Worm (Caenorhabditis elegans) whole organism, late embryonic: ENCODE measurements around the gene F46B6.12.

ENCODE experiments used
- F13H6.1 ChIP-seq: sonication (generic microtip); optimal IDR thresholded peaks from 2 replicates; lab custom pipeline; 2016; ENCODE audit warnings: missing genetic modification characterization, missing compliant biosample characterization
- K09A11.1 ChIP-seq: sonication (generic microtip); optimal IDR thresholded peaks from 2 replicates; lab custom pipeline; 2017; ENCODE audit warnings: antibody characterized with exemption, mild to moderate bottlenecking, missing genetic modification characterization, missing compliant biosample characterization; ENCODE audit not compliant: insufficient read depth
- T23F11.4 ChIP-seq: fragments of 200-800 bp; sonication (Bioruptor generic); optimal IDR thresholded peaks from 2 replicates; lab custom pipeline; 2018; ENCODE audit warnings: mild to moderate bottlenecking, missing genetic modification characterization, missing compliant biosample characterization
- ahr-1 ChIP-seq: sonication (generic microtip); optimal IDR thresholded peaks from 2 replicates; lab custom pipeline; 2016; ENCODE audit warnings: missing genetic modification characterization, missing compliant biosample characterization
- ama-1 ChIP-seq: fragments of 150-350 bp; optimal IDR thresholded peaks from 2 replicates; lab custom pipeline; 2014
- ceh-14 ChIP-seq: sonication (generic microtip); optimal IDR thresholded peaks from 2 replicates; lab custom pipeline; 2016; ENCODE audit warnings: missing genotype, missing genetic modification characterization, missing compliant biosample characterization
- ceh-19 ChIP-seq: fragments of 200-800 bp; sonication (Bioruptor generic); optimal IDR thresholded peaks from 2 replicates; lab custom pipeline; 2018; ENCODE audit warnings: mild to moderate bottlenecking, missing genetic modification characterization, missing compliant biosample characterization
- ceh-22 ChIP-seq: sonication (generic microtip); optimal IDR thresholded peaks from 2 replicates; lab custom pipeline; 2017; ENCODE audit warnings: missing biosample characterization, missing genetic modification characterization
- ceh-30 ChIP-seq: fragments of 150-350 bp; optimal IDR thresholded peaks from 2 replicates; lab custom pipeline; 2014; ENCODE audit warnings: missing biosample characterization, missing genetic modification characterization
- ceh-31 ChIP-seq: sonication (generic microtip); optimal IDR thresholded peaks from 2 replicates; lab custom pipeline; 2016; ENCODE audit warnings: missing genetic modification characterization, missing compliant biosample characterization
- ceh-45 ChIP-seq: fragments of 200-800 bp; sonication (Bioruptor generic); IDR thresholded peaks from 2 replicates; pipeline ENCODE4 v1.3.6; 2022; ENCODE audit warnings: missing genetic modification reagents, missing genetic modification characterization, missing compliant biosample characterization
- ceh-48 ChIP-seq: sonication (generic microtip); optimal IDR thresholded peaks from 2 replicates; lab custom pipeline; 2016; ENCODE audit warnings: missing genetic modification characterization, inconsistent platforms, missing compliant biosample characterization
- ceh-6 ChIP-seq: fragments of 200-800 bp; sonication (Bioruptor generic); optimal IDR thresholded peaks from 2 replicates; lab custom pipeline; 2018; ENCODE audit warnings: mild to moderate bottlenecking, missing genetic modification characterization, missing compliant biosample characterization
- ceh-9 ChIP-seq: sonication (generic microtip); optimal IDR thresholded peaks from 2 replicates; lab custom pipeline; 2016; ENCODE audit warnings: mild to moderate bottlenecking, missing genetic modification characterization, inconsistent platforms, missing compliant biosample characterization
- dmd-4 ChIP-seq: sonication (generic microtip); optimal IDR thresholded peaks from 2 replicates; lab custom pipeline; 2016; ENCODE audit warnings: borderline replicate concordance, missing genetic modification characterization, missing compliant biosample characterization
- dve-1 ChIP-seq: sonication (generic microtip); optimal IDR thresholded peaks from 2 replicates; lab custom pipeline; 2017; ENCODE audit warnings: antibody characterized with exemption, mild to moderate bottlenecking, missing genetic modification characterization, missing compliant biosample characterization
- elt-4 ChIP-seq: sonication (generic microtip); optimal IDR thresholded peaks from 2 replicates; lab custom pipeline; 2016; ENCODE audit warnings: missing genetic modification characterization, missing compliant biosample characterization
- fax-1 ChIP-seq: sonication (generic microtip); optimal IDR thresholded peaks from 2 replicates; lab custom pipeline; 2016; ENCODE audit warnings: missing genotype, missing genetic modification characterization, missing compliant biosample characterization
- gmeb-2 ChIP-seq: sonication (generic microtip); optimal IDR thresholded peaks from 2 replicates; lab custom pipeline; 2016; ENCODE audit warnings: missing genetic modification characterization, inconsistent platforms, missing compliant biosample characterization
- hlh-15 ChIP-seq: sonication (generic microtip); optimal IDR thresholded peaks from 2 replicates; lab custom pipeline; 2016; ENCODE audit warnings: missing genetic modification characterization, missing compliant biosample characterization
- hlh-6 ChIP-seq: sonication (generic microtip); optimal IDR thresholded peaks from 2 replicates; lab custom pipeline; 2016; ENCODE audit warnings: missing genotype, missing genetic modification characterization, missing compliant biosample characterization
- mec-3 ChIP-seq: sonication (generic microtip); optimal IDR thresholded peaks from 2 replicates; lab custom pipeline; 2016; ENCODE audit warnings: borderline replicate concordance, missing genetic modification characterization, missing compliant biosample characterization
- nfya-1 ChIP-seq: sonication (generic microtip); optimal IDR thresholded peaks from 2 replicates; lab custom pipeline; 2017; ENCODE audit warnings: missing genetic modification characterization, mild to moderate bottlenecking, missing compliant biosample characterization, antibody characterized with exemption, moderate library complexity
- nhr-232 ChIP-seq: sonication (generic microtip); optimal IDR thresholded peaks from 2 replicates; lab custom pipeline; 2016; ENCODE audit warnings: missing genetic modification characterization, missing compliant biosample characterization
- npax-4 ChIP-seq: sonication (generic microtip); optimal IDR thresholded peaks from 2 replicates; lab custom pipeline; 2016; ENCODE audit warnings: missing genetic modification characterization, missing compliant biosample characterization
- odd-2 ChIP-seq: sonication (generic microtip); optimal IDR thresholded peaks from 2 replicates; lab custom pipeline; 2017; ENCODE audit warnings: antibody characterized with exemption, mild to moderate bottlenecking, missing genetic modification characterization, missing compliant biosample characterization
- pax-1 ChIP-seq: fragments of 150-350 bp; optimal IDR thresholded peaks from 2 replicates; lab custom pipeline; 2014; ENCODE audit warnings: missing biosample characterization, missing genetic modification characterization
- pha-2 ChIP-seq: sonication (generic microtip); optimal IDR thresholded peaks from 2 replicates; lab custom pipeline; 2017; ENCODE audit warnings: mild to moderate bottlenecking, missing genetic modification characterization, missing compliant biosample characterization
- pqm-1 ChIP-seq: sonication (generic microtip); optimal IDR thresholded peaks from 2 replicates; lab custom pipeline; 2016; ENCODE audit warnings: missing genetic modification characterization, missing compliant biosample characterization
- rnt-1 ChIP-seq: sonication (generic microtip); optimal IDR thresholded peaks from 2 replicates; lab custom pipeline; 2016; ENCODE audit warnings: missing genetic modification characterization, missing compliant biosample characterization
- sdc-2 ChIP-seq: sonication (generic microtip); optimal IDR thresholded peaks from 2 replicates; lab custom pipeline; 2016; ENCODE audit warnings: missing genotype, missing genetic modification characterization, missing compliant biosample characterization
- syd-9 ChIP-seq: sonication (generic microtip); optimal IDR thresholded peaks from 2 replicates; lab custom pipeline; 2016; ENCODE audit warnings: mild to moderate bottlenecking, missing genetic modification characterization, moderate library complexity, missing compliant biosample characterization
- unc-3 ChIP-seq, 2 experiments: fragments of 200-800 bp in 1 of 2; sonication (Bioruptor generic) in 1 of 2; sonication (generic microtip) in 1 of 2; conservative IDR thresholded peaks in 1 of 2; optimal IDR thresholded peaks in 1 of 2; 2 replicates each; pipeline versions ENCODE4 v1.3.6 to Lab custom; 2016 to 2022; ENCODE audit warnings: missing compliant biosample characterization in 2 of 2, missing genetic modification characterization in 2 of 2, missing genetic modification reagents in 1 of 2
- unc-42 ChIP-seq: sonication (generic microtip); optimal IDR thresholded peaks from 2 replicates; lab custom pipeline; 2016; ENCODE audit warnings: missing genotype, missing genetic modification characterization, missing compliant biosample characterization
- unc-55 ChIP-seq: sonication (generic microtip); optimal IDR thresholded peaks from 2 replicates; lab custom pipeline; 2017; ENCODE audit warnings: missing biosample characterization, missing genetic modification reagents, missing genetic modification characterization
- unc-86 ChIP-seq: sonication (generic microtip); optimal IDR thresholded peaks from 2 replicates; lab custom pipeline; 2016; ENCODE audit warnings: missing genetic modification characterization, missing compliant biosample characterization
- zip-5 ChIP-seq: sonication (generic microtip); optimal IDR thresholded peaks from 2 replicates; lab custom pipeline; 2016; ENCODE audit warnings: missing genetic modification characterization, missing compliant biosample characterization

F46B6.12 gene

DNA sequence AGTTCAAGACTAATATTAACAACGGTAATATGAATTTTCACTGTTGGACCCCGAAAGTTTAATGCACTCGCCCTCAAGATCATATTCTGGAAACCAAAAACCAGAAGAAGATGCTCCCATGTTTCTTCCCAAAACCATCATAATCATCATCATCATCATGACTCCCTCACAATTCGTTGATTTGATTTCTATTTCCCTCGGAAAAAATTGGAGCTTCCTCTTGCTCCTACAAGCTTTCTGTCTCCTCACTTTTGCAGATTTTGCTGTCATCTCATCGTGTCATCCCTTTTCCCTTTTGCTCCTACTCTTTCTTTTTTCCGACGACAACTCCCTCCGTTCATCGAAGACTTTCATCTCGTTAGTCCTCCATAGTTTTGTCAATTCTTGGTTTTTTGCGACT is 3.7 kb downstream of the F46B6.12 start, which contains the start of gene F46B6.2:
F46B6.2 (plus strand) TSS at position 316 of the 400 bp plus-strand sequence.
- TF ChIP-seq nhr-232 (no peak), unc-3 (GFP tag; conservative IDR thresholded peaks at IDR 0.05; lab: Robert Waterston, UW) (no peak), unc-3 (tag; optimal IDR thresholded peaks at IDR 0.05; lab: Kevin White, UChicago) (no peak)
- TF ChIP-seq, all 69 proteins: peak for 0

DNA sequence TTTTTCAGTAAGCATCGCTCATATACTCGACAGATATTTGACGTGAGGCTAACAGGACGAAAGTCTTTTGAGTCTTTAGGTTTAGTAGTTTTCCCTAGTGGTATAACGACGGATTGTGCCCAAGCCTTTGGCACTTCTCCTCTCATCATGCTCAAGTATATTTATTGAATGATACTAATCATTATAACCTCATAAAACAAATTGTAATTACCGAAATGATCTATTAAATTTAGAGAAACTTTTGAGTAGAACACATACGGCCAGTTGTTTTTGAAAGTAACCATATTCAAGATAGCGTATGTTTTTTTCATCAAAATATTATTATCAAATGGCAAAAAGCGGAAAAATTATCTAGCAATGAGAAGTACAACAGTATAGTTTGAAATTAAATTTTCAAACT is 4.3 kb downstream of the F46B6.12 start:
- TF ChIP-seq F13H6.1 (tag; lab: Kevin White, UChicago): no peak
- no peak for TF ChIP-seq fax-1 (tag; lab: Kevin White, UChicago)
- no peak for TF ChIP-seq pqm-1 (tag; lab: Kevin White, UChicago)

DNA sequence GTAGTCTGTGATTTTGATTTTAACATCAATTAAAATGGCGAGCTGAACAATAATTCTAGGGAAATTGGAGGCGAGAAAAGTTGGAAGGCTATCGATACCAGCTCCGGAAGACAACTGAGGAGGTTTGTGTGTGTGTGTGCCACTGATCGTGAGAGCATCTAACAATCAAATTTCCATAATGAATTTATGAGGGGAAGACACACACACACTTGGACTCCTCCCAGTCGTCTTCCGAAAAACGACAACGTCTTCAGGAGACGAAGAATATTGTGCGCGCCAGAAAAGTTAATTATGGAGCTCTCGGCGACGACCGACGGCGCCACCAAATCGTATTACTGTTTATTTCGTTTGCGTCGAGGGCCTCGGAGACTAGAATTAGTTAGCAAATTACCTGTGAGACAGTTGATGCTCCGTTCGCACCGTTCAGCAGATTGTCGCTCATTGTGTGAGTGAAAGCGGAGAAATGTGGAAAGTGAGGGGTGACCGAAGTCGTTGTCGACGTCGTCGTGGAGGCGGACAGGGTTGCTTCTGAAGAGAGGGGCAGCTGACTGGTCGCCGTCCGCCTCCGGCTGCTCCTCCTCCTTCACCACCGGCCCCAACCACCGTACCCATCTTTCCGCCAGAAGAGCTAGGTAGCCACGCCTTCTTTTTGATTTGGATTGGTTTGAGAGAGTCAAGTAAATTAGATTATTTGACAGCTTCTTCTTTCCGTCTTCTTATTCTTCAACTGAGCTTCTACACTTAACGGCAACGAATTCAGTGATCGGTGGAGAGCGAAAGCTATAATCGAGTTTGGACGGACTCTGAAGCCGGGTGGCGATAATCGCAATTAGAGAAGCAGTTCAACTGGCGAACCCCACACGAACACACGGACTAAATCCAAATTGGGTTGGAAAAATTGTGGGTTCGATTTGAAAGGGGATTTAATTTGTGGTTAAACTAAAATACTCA is 6.5 kb downstream of the F46B6.12 start, which contains the start of gene unc-42:
unc-42 (minus strand) TSS at position 564 of the 951 bp plus-strand sequence.
- TF ChIP-seq ceh-6 (GFP tag; lab: Kevin White, UChicago): no peak
- TF ChIP-seq ceh-48 (tag; lab: Kevin White, UChicago): no peak
- TF ChIP-seq nhr-232: no peak
- no peak for TF ChIP-seq pha-2 (tag; lab: Kevin White, UChicago)
- TF ChIP-seq unc-86 (tag; lab: Kevin White, UChicago): no peak
- TF ChIP-seq ceh-31 (tag; lab: Kevin White, UChicago): peak; percentile 69
- no peak for TF ChIP-seq mec-3 (tag; lab: Kevin White, UChicago)
- no peak for TF ChIP-seq unc-55 (GFP tag; lab: Kevin White, UChicago)
- TF ChIP-seq K09A11.1 (tag; lab: Kevin White, UChicago): no peak
- no peak for TF ChIP-seq ceh-9
- TF ChIP-seq fax-1 (tag; lab: Kevin White, UChicago): no peak
- no peak for TF ChIP-seq odd-2 (tag; lab: Kevin White, UChicago)
- TF ChIP-seq ceh-22: no peak
- peak; percentile 33 for TF ChIP-seq nfya-1 (tag; lab: Kevin White, UChicago)
- TF ChIP-seq unc-3 (GFP tag; conservative IDR thresholded peaks at IDR 0.05; lab: Robert Waterston, UW): no peak
- TF ChIP-seq unc-3 (tag; optimal IDR thresholded peaks at IDR 0.05; lab: Kevin White, UChicago): no peak
- no peak for TF ChIP-seq elt-4
- no peak for TF ChIP-seq npax-4 (tag; lab: Kevin White, UChicago)
- TF ChIP-seq, all 69 proteins: peak for 2

DNA sequence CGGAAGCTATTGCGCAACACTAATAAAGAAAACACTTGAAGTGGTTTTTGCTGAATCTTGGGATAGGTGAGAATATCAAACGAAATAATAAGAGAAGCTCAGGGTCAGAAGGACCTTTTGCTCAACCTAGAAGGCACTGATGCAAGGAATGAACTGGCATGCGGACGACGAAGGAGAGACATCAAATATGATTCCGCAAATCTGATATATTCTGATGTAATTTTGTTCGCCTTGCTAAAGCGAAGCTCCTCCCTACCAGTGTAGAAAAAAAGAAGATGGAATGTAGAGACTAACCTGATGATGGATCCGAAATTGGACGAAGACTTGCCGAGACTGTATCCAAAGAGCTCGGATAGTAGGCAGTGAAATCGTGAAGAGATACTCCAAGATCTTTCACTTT is 7.7 kb downstream of the F46B6.12 start:
- TF ChIP-seq dve-1 (no peak), zip-5 (tag; lab: Kevin White, UChicago) (no peak), odd-2 (tag; lab: Kevin White, UChicago) (no peak), gmeb-2 (tag; lab: Kevin White, UChicago) (no peak), syd-9 (no peak), ama-1 (lab: Kevin White, UChicago) (no peak), ceh-48 (tag; lab: Kevin White, UChicago) (no peak), unc-86 (tag; lab: Kevin White, UChicago) (no peak), dmd-4 (tag; lab: Kevin White, UChicago) (no peak), ceh-14 (tag; lab: Kevin White, UChicago) (no peak), rnt-1 (tag; lab: Kevin White, UChicago) (no peak)
- TF ChIP-seq, all 69 proteins: peak for 0

DNA sequence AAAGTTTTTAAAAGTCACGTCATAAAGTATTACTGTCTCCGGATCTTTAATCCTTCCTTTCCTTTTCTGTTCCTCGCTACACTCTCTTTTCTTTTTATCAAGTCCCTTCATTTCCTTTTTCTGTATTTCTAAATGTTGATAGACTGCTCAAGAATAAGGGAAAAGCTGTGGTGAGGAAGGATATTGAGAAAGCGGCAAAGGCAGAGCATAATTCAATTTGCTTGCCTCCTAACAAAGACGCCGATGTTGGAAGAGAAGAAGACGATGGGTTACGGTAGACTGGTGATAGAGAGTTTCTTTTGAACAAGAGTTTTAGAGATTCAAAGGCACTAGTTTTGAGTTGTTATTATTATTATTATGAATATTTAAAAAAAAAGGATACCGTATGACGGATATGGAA is 10.0 kb downstream of the F46B6.12 start:
- TF ChIP-seq elt-4 (no peak), ceh-31 (tag; lab: Kevin White, UChicago) (peak; percentile 15)

DNA sequence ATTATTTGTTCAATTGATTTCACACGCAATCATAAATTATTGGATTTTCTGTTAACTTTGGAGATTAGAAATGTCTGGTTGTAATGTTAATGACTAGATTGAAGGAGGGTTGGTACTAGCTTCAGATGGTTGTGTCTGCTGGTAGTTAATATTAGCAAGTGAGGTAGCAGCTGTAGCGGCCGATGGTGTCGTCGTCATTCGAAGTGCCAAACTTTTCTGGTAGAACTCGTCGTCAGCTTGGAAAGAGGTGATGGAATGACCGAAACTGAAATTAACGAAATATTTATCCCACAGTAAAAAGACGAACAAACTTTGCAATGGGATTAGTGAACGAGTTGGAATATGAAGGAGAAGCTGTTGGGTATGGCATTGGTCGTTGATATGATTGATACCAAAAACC is 11.1 kb downstream of the F46B6.12 start:
- TF ChIP-seq ceh-19: no peak
- TF ChIP-seq gmeb-2 (tag; lab: Kevin White, UChicago): no peak
- TF ChIP-seq hlh-6 (tag; lab: Kevin White, UChicago): no peak
- no peak for TF ChIP-seq mec-3 (tag; lab: Kevin White, UChicago)
- TF ChIP-seq pqm-1 (tag; lab: Kevin White, UChicago): no peak
- no peak for TF ChIP-seq hlh-15 (tag; lab: Kevin White, UChicago)
- TF ChIP-seq ceh-30: no peak
- TF ChIP-seq ceh-31 (tag; lab: Kevin White, UChicago): no peak
- TF ChIP-seq unc-3 (GFP tag; conservative IDR thresholded peaks at IDR 0.05; lab: Robert Waterston, UW): no peak
- TF ChIP-seq unc-3 (tag; optimal IDR thresholded peaks at IDR 0.05; lab: Kevin White, UChicago): no peak
- no peak for TF ChIP-seq ceh-45 (GFP tag; lab: Robert Waterston, UW)
- no peak for TF ChIP-seq sdc-2 (tag; lab: Kevin White, UChicago)
- no peak for TF ChIP-seq unc-55 (GFP tag; lab: Kevin White, UChicago)
- no peak for TF ChIP-seq unc-42 (tag; lab: Kevin White, UChicago)
- no peak for TF ChIP-seq pax-1 (tag; lab: Kevin White, UChicago)
- no peak for TF ChIP-seq ceh-14 (tag; lab: Kevin White, UChicago)
- TF ChIP-seq zip-5 (tag; lab: Kevin White, UChicago): no peak
- TF ChIP-seq fax-1 (tag; lab: Kevin White, UChicago): no peak
- no peak for TF ChIP-seq ahr-1
- no peak for TF ChIP-seq T23F11.4 (GFP tag; lab: Kevin White, UChicago)
- TF ChIP-seq F13H6.1 (tag; lab: Kevin White, UChicago): no peak
